Fruit fly (Drosophila melanogaster): ENCODE measurements around the gene CG8611.

CG8611 gene

dm6 chrX:17379430-17379829 is 42.5 kb downstream of the CG8611 start (continued):
- no peak for TF ChIP-seq nerfin-2 (GFP tag; IDR thresholded peaks at IDR 0.05; ENCODE audit: partially characterized antibody)
- TF ChIP-seq gsb-n (tag; optimal IDR thresholded peaks at IDR 0.05): peak; percentile 34
- TF ChIP-seq CG16815 (GFP tag; optimal IDR thresholded peaks at IDR 0.05): no peak
- TF ChIP-seq CG34422 (GFP tag; IDR thresholded peaks at IDR 0.05): no peak
- peak; percentile 59 for TF ChIP-seq zf30C (GFP tag; optimal IDR thresholded peaks at IDR 0.05)
- peak; percentile 17 for TF ChIP-seq CG2712 (tag; optimal IDR thresholded peaks at IDR 0.05)
- TF ChIP-seq bsh (GFP tag; optimal IDR thresholded peaks at IDR 0.05): peak in 1 of 2 experiments; percentile 36

dm6 chrX:17368569-17368968 is 53.4 kb downstream of the CG8611 start:
- no peak for TF ChIP-seq NfI (GFP tag; optimal IDR thresholded peaks at IDR 0.05)
- TF ChIP-seq CG12155 (GFP tag; optimal IDR thresholded peaks at IDR 0.05): no peak
- no peak for TF ChIP-seq onecut (GFP tag; IDR thresholded peaks at IDR 0.05)
- TF ChIP-seq kay (GFP tag; optimal IDR thresholded peaks at IDR 0.05): no peak
- no peak for TF ChIP-seq CG17802 (tag; optimal IDR thresholded peaks at IDR 0.05)
- no peak for TF ChIP-seq hbn (GFP tag; IDR thresholded peaks at IDR 0.05; ENCODE audit: partially characterized antibody)
- no peak for TF ChIP-seq kah (GFP tag; optimal IDR thresholded peaks at IDR 0.05)
- TF ChIP-seq tll (GFP tag; optimal IDR thresholded peaks at IDR 0.05): peak in 1 of 2 experiments; percentile 93
- no peak for TF ChIP-seq Vsx1 (GFP tag; optimal IDR thresholded peaks at IDR 0.05)
- peak; percentile 53 for TF ChIP-seq Nf-YC (tag; optimal IDR thresholded peaks at IDR 0.05)
- TF ChIP-seq BtbVII (GFP tag; optimal IDR thresholded peaks at IDR 0.05): no peak
- no peak for TF ChIP-seq Lhr (GFP tag; optimal IDR thresholded peaks at IDR 0.05)
- peak; percentile 60 for TF ChIP-seq Ets65A (GFP tag)
- TF ChIP-seq CG13624 (GFP tag; optimal IDR thresholded peaks at IDR 0.05): no peak
- TF ChIP-seq CG6791 (GFP tag; IDR thresholded peaks at IDR 0.05; ENCODE audit: partially characterized antibody): no peak
- TF ChIP-seq Ravus (GFP tag; IDR thresholded peaks at IDR 0.05): no peak
- TF ChIP-seq Max (GFP tag; optimal IDR thresholded peaks at IDR 0.05): no peak
- TF ChIP-seq Nf-YB (GFP tag; optimal IDR thresholded peaks at IDR 0.05): peak; percentile 31
- TF ChIP-seq CrebB (tag; optimal IDR thresholded peaks at IDR 0.05): no peak
- TF ChIP-seq Lim3 (GFP tag; IDR thresholded peaks at IDR 0.05): no peak
- no peak for TF ChIP-seq CG11696 (GFP tag; IDR thresholded peaks at IDR 0.05)
- peak; percentile 30 for TF ChIP-seq oc (tag; optimal IDR thresholded peaks at IDR 0.05)
- TF ChIP-seq CG10654 (GFP tag; optimal IDR thresholded peaks at IDR 0.05): no peak
- no peak for TF ChIP-seq Stat92E (GFP tag; optimal IDR thresholded peaks at IDR 0.05)
- no peak for TF ChIP-seq chinmo (GFP tag; IDR thresholded peaks at IDR 0.05; ENCODE audit: partially characterized antibody)
- peak; percentile 39 for TF ChIP-seq zen (tag; optimal IDR thresholded peaks at IDR 0.05)
- no peak for TF ChIP-seq ro (GFP tag; IDR thresholded peaks at IDR 0.05)
- TF ChIP-seq NC2β (GFP tag; optimal IDR thresholded peaks at IDR 0.05): no peak
- no peak for TF ChIP-seq CG12744 (GFP tag; optimal IDR thresholded peaks at IDR 0.05)
- no peak for TF ChIP-seq run (tag; optimal IDR thresholded peaks at IDR 0.05)
- TF ChIP-seq CG4282 (GFP tag; optimal IDR thresholded peaks at IDR 0.05): no peak
- TF ChIP-seq TFAM (GFP tag; optimal IDR thresholded peaks at IDR 0.05): no peak
- TF ChIP-seq ci (GFP tag; IDR thresholded peaks at IDR 0.05): 0 out of 3 replicates have a peak, but pooled peaks have one; percentile 9
- peak; percentile 66 for TF ChIP-seq CG1832 (GFP tag; optimal IDR thresholded peaks at IDR 0.05)
- TF ChIP-seq repo (GFP tag; optimal IDR thresholded peaks at IDR 0.05): no peak
- peak; percentile 38; the same call in 1 of the 2 replicates for TF ChIP-seq CG10321 (GFP tag; IDR thresholded peaks at IDR 0.05)
- TF ChIP-seq jing (GFP tag; optimal IDR thresholded peaks at IDR 0.05): no peak
- TF ChIP-seq HHEX (GFP tag; optimal IDR thresholded peaks at IDR 0.05): no peak
- TF ChIP-seq usp (GFP tag; optimal IDR thresholded peaks at IDR 0.05): no peak
- TF ChIP-seq cato (GFP tag; optimal IDR thresholded peaks at IDR 0.05; ENCODE audit: borderline replicate concordance): no peak
- TF ChIP-seq gsb-n (tag; optimal IDR thresholded peaks at IDR 0.05): peak; percentile 5
- no peak for TF ChIP-seq C15 (GFP tag; IDR thresholded peaks at IDR 0.05)
- TF ChIP-seq CG34224 (GFP tag; IDR thresholded peaks at IDR 0.05; ENCODE audit: partially characterized antibody): no peak
